Fruit fly (Drosophila melanogaster): ENCODE data around the gene SA2.

The SA2 gene

dm6 chr3L:1414032-1414431, 23.6 kb downstream of the SA2 start (continued):
- no peak for TF ChIP-seq bbx (GFP tag; IDR thresholded peaks at IDR 0.05; ENCODE audit: partially characterized antibody)
- no peak for TF ChIP-seq cas (GFP tag; IDR thresholded peaks at IDR 0.05)
- no peak for TF ChIP-seq Opbp (GFP tag; IDR thresholded peaks at IDR 0.05; ENCODE audit: partially characterized antibody)
- TF ChIP-seq CG17385 (GFP tag; optimal IDR thresholded peaks at IDR 0.05), result peak; percentile 14
- TF ChIP-seq twi (tag; optimal IDR thresholded peaks at IDR 0.05), result no peak
- no peak for TF ChIP-seq CG9215 (GFP tag; IDR thresholded peaks at IDR 0.05)
- TF ChIP-seq Dbx (GFP tag; IDR thresholded peaks at IDR 0.05), result no peak
- TF ChIP-seq sima (GFP tag; optimal IDR thresholded peaks at IDR 0.05), result no peak
- no peak for TF ChIP-seq bigmax (GFP tag; optimal IDR thresholded peaks at IDR 0.05)
- TF ChIP-seq CG12236 (GFP tag; optimal IDR thresholded peaks at IDR 0.05), result peak; percentile 32
- no peak for TF ChIP-seq gfzf (GFP tag; optimal IDR thresholded peaks at IDR 0.05)
- TF ChIP-seq grn (GFP tag; optimal IDR thresholded peaks at IDR 0.05), result no peak
- peak; percentile 16 for TF ChIP-seq CG7556 (GFP tag; optimal IDR thresholded peaks at IDR 0.05)
- peak; percentile 40 for TF ChIP-seq Xbp1 (GFP tag; optimal IDR thresholded peaks at IDR 0.05)
- no peak for TF ChIP-seq CG8089 (GFP tag; optimal IDR thresholded peaks at IDR 0.05)
- no peak for TF ChIP-seq CG18764 (GFP tag; optimal IDR thresholded peaks at IDR 0.05)
- TF ChIP-seq CG34422 (GFP tag; IDR thresholded peaks at IDR 0.05), result peak; percentile 43; the same call in 1 of the 3 replicates
- TF ChIP-seq CG1792 (GFP tag; optimal IDR thresholded peaks at IDR 0.05), result no peak
- no peak for TF ChIP-seq Eip74EF (GFP tag; optimal IDR thresholded peaks at IDR 0.05)
- peak; percentile 85 for TF ChIP-seq vvl (GFP tag; IDR thresholded peaks at IDR 0.05)
- TF ChIP-seq CG31388 (GFP tag; optimal IDR thresholded peaks at IDR 0.05), result no peak
- no peak for TF ChIP-seq salm (tag; optimal IDR thresholded peaks at IDR 0.05)
- no peak for TF ChIP-seq onecut (GFP tag; IDR thresholded peaks at IDR 0.05)
- no peak for TF ChIP-seq Fer1 (GFP tag; optimal IDR thresholded peaks at IDR 0.05)
- TF ChIP-seq HLHmδ (GFP tag; optimal IDR thresholded peaks at IDR 0.05), result no peak
- TF ChIP-seq danr (GFP tag; IDR thresholded peaks at IDR 0.05), result no peak
- TF ChIP-seq CG11723 (GFP tag; optimal IDR thresholded peaks at IDR 0.05), result no peak
- TF ChIP-seq CG6854 (GFP tag; optimal IDR thresholded peaks at IDR 0.05), result no peak
- no peak for TF ChIP-seq CG11093 (GFP tag; IDR thresholded peaks at IDR 0.05)
- peak; percentile 38 for TF ChIP-seq CG13424 (tag; optimal IDR thresholded peaks at IDR 0.05)
- no peak for TF ChIP-seq CG17612 (GFP tag; IDR thresholded peaks at IDR 0.05)
- TF ChIP-seq CG2116 (GFP tag; optimal IDR thresholded peaks at IDR 0.05), result no peak
- TF ChIP-seq CG9727 (GFP tag; optimal IDR thresholded peaks at IDR 0.05), result peak; percentile 46
- no peak for TF ChIP-seq CG1647 (GFP tag; optimal IDR thresholded peaks at IDR 0.05)
- TF ChIP-seq pan (optimal IDR thresholded peaks at IDR 0.05), result no peak
- peak in 1 of 2 experiments; percentile 27 for TF ChIP-seq pan (GFP tag; optimal IDR thresholded peaks at IDR 0.05 in 1 of 2, IDR thresholded peaks at IDR 0.05 in 1 of 2)
- TF ChIP-seq CG5953 (GFP tag; IDR thresholded peaks at IDR 0.05), result no peak
- TF ChIP-seq slbo (GFP tag; IDR thresholded peaks at IDR 0.05), result peak; percentile 44
- no peak for TF ChIP-seq CG42726 (GFP tag; IDR thresholded peaks at IDR 0.05; ENCODE audit: partially characterized antibody)
- peak; percentile 8 for TF ChIP-seq CG17568 (GFP tag; optimal IDR thresholded peaks at IDR 0.05)
- TF ChIP-seq tx (GFP tag; optimal IDR thresholded peaks at IDR 0.05), result no peak
- TF ChIP-seq CG33213 (GFP tag; optimal IDR thresholded peaks at IDR 0.05), result no peak
- TF ChIP-seq pnt (GFP tag; optimal IDR thresholded peaks at IDR 0.05), result peak; percentile 43
- no peak for TF ChIP-seq CG9797 (GFP tag; optimal IDR thresholded peaks at IDR 0.05)
- peak; percentile 50 for TF ChIP-seq CG4424 (GFP tag; optimal IDR thresholded peaks at IDR 0.05)
- peak in 1 of 2 experiments; percentile 6 for TF ChIP-seq Hr51 (GFP tag; optimal IDR thresholded peaks at IDR 0.05)
- no peak for TF ChIP-seq CG11560 (tag; IDR thresholded peaks at IDR 0.05)
- peak; percentile 48 for TF ChIP-seq jumu (GFP tag; optimal IDR thresholded peaks at IDR 0.05)
- no peak for TF ChIP-seq maf-S (GFP tag; optimal IDR thresholded peaks at IDR 0.05)
- no peak for TF ChIP-seq sna (GFP tag; IDR thresholded peaks at IDR 0.05; ENCODE audit: partially characterized antibody)
- TF ChIP-seq Sox102F (GFP tag; optimal IDR thresholded peaks at IDR 0.05), result peak; percentile 32
- TF ChIP-seq dimm (GFP tag; IDR thresholded peaks at IDR 0.05), result no peak
